Worm (Caenorhabditis elegans): Measurements from ENCODE around the gene Y26G10.1.

Gene Y26G10.1

ce11 chrV:17707022-17707421 is 11.3 kb upstream of the Y26G10.1 start, which contains the start of gene srh-31:
Gene srh-31 (plus strand): TSS chrV:17707322.
- TF ChIP-seq hlh-15 (tag; optimal IDR thresholded peaks at IDR 0.05) (no peak), sdc-2 (tag; optimal IDR thresholded peaks at IDR 0.05) (no peak), K02D7.2 (tag; optimal IDR thresholded peaks at IDR 0.05) (no peak), ceh-34 (tag; optimal IDR thresholded peaks at IDR 0.05) (no peak), hlh-8 (tag; optimal IDR thresholded peaks at IDR 0.05) (no peak), nfya-1 (tag; optimal IDR thresholded peaks at IDR 0.05) (no peak), gmeb-2 (tag; optimal IDR thresholded peaks at IDR 0.05) (no peak), unc-42 (tag; optimal IDR thresholded peaks at IDR 0.05) (no peak), ceh-31 (tag; optimal IDR thresholded peaks at IDR 0.05) (no peak), C38D4.7 (GFP tag; optimal IDR thresholded peaks at IDR 0.05) (no peak), syd-9 (tag; optimal IDR thresholded peaks at IDR 0.05) (no peak), ceh-45 (GFP tag; IDR thresholded peaks at IDR 0.05) (no peak), ztf-16 (tag; optimal IDR thresholded peaks at IDR 0.05) (no peak), rnt-1 (tag; optimal IDR thresholded peaks at IDR 0.05) (no peak), ahr-1 (tag; optimal IDR thresholded peaks at IDR 0.05) (no peak)

DNA sequence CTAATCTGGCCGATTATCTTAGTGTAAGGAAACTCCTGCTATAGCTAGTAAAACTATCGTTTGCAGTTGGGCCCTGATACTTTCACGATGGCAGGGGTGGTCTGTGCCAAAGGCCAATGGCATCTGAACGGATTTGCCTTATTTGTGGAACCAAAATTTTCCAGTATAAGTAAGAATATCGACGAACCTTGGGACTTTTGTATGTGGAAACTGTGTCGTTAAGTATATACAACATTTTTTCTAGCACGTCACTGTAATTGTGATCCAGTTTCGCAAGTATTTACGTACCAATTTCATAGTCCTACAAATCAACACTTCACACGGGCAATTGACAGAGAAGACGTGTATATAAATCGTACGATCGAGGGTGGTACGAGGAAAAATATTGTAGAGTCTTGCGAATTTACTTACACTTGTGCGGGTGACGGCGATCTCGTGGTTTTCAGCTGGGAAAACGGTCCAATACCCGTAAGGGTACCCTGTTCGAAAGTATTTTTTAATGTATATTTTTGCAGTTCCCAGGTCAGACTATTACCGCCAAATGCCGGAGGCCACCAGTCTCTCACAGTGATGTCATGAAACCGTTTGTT is 10.6 kb upstream of the Y26G10.1 start:
- TF ChIP-seq elt-4 (tag; optimal IDR thresholded peaks at IDR 0.05) (no peak), ceh-19 (GFP tag; optimal IDR thresholded peaks at IDR 0.05) (no peak), ceh-6 (GFP tag; optimal IDR thresholded peaks at IDR 0.05) (no peak), ceh-22 (tag; optimal IDR thresholded peaks at IDR 0.05) (no peak), ahr-1 (tag; optimal IDR thresholded peaks at IDR 0.05) (no peak), madf-2 (tag; optimal IDR thresholded peaks at IDR 0.05) (no peak), pat-9 (tag; optimal IDR thresholded peaks at IDR 0.05) (no peak), pax-1 (tag; optimal IDR thresholded peaks at IDR 0.05) (no peak), ceh-30 (tag; optimal IDR thresholded peaks at IDR 0.05) (no peak), unc-3 (GFP tag; conservative IDR thresholded peaks at IDR 0.05) (no peak), unc-3 (tag; optimal IDR thresholded peaks at IDR 0.05) (no peak), ceh-48 (tag; optimal IDR thresholded peaks at IDR 0.05) (no peak), gmeb-2 (tag; optimal IDR thresholded peaks at IDR 0.05) (no peak), sdc-2 (tag; optimal IDR thresholded peaks at IDR 0.05) (no peak), hlh-6 (tag; optimal IDR thresholded peaks at IDR 0.05) (no peak), hlh-8 (tag; optimal IDR thresholded peaks at IDR 0.05) (no peak), fax-1 (tag; optimal IDR thresholded peaks at IDR 0.05) (no peak), odd-2 (tag; optimal IDR thresholded peaks at IDR 0.05) (no peak)

DNA sequence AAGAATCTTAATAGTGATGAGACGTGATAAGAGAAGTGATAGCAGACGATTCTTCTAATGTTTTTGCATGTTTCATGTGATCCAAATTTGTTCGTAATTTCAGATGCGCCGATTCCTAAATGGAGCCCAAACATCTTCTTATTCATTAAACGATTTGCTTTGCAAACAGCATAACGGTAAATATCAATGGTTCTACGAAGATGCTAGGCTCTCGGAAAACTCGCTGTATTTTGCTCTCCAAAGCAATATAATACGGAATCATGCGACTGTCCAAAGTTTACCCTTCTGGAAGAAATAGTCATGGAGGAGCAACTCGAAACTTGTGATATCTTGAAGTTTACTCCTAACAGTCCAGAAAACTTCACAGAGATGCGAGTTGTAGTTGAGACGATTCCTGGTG is 10.1 kb upstream of the Y26G10.1 start, which contains the start of gene W06D12.6:
W06D12.6 (plus strand) TSS at position 301 of the 400 bp plus-strand sequence.
- TF ChIP-seq eyg-1 (tag; optimal IDR thresholded peaks at IDR 0.05): no peak

DNA sequence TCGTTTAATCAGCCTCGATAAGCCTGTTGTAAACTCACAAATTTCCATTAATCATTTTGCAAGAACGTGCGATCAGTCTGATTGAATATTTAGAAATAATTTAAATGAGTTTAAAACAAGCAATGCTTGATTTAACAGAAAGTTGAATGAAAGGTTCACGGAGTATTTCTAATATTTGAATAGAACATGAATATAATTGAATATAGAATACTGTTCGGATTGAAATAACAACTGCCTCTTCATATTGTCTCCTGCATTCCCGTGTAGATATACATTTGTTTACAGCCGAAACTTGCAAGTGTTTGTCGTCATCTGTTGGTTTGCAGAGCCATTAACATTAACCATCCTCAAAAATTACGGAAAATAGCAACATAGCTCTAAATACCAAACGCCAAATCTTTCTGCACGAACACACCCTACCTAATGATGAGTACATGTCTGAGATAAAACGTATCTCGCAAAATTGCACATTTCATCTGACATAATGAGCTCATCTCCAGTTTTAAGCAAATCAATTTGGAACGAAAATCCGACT is 5.1 kb upstream of the Y26G10.1 start, which contains the start of the genes Y26G10.5 and srh-32:
Y26G10.5 (minus strand) TSS at position 101 of the 535 bp plus-strand sequence.
srh-32 (plus strand) TSS at position 485 of the 535 bp plus-strand sequence.
- TF ChIP-seq hlh-8 (tag; optimal IDR thresholded peaks at IDR 0.05) (no peak), unc-3 (GFP tag; conservative IDR thresholded peaks at IDR 0.05) (no peak), unc-3 (tag; optimal IDR thresholded peaks at IDR 0.05) (no peak), unc-42 (tag; optimal IDR thresholded peaks at IDR 0.05) (no peak)

DNA sequence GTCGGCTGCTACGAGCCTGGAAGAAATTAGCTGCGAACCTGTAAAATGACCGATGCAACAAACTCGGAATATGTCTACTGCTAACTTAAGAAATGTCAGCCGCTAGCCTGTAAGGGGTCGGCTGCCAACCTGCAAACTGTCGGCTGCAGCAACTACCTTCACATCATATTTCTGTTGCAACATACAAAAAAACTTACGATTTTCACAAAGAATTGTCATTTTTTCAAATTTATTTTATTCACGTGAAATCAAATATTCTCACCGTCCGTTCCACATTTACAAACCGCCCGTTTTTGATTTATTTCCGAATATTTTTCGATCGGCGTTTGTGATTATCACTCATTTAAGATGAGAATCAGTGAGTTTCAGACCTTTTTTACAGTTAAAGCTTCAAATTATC is 4.0 kb upstream of the Y26G10.1 start, which contains the start of gene Y26G10.6:
Y26G10.6 (plus strand) TSS at position 301 of the 400 bp plus-strand sequence.
- TF ChIP-seq pros-1 (tag; optimal IDR thresholded peaks at IDR 0.05) (no peak), ztf-16 (tag; optimal IDR thresholded peaks at IDR 0.05) (no peak), F13H6.1 (tag; optimal IDR thresholded peaks at IDR 0.05) (no peak), ceh-2 (tag; optimal IDR thresholded peaks at IDR 0.05) (no peak), fkh-10 (GFP tag; optimal IDR thresholded peaks at IDR 0.05) (no peak), ceh-14 (tag; optimal IDR thresholded peaks at IDR 0.05) (no peak), hlh-8 (tag; optimal IDR thresholded peaks at IDR 0.05) (no peak), K02D7.2 (tag; optimal IDR thresholded peaks at IDR 0.05) (no peak), tbx-7 (tag; optimal IDR thresholded peaks at IDR 0.05) (no peak), unc-3 (GFP tag; conservative IDR thresholded peaks at IDR 0.05) (no peak), unc-3 (tag; optimal IDR thresholded peaks at IDR 0.05) (no peak), C38D4.7 (GFP tag; optimal IDR thresholded peaks at IDR 0.05) (no peak), ceh-22 (tag; optimal IDR thresholded peaks at IDR 0.05) (no peak), Y22D7AL.16 (tag; optimal IDR thresholded peaks at IDR 0.05) (no peak)

Data from whole organism, late embryonic.